Worm (Caenorhabditis elegans) whole organism, L3 larva: ENCODE measurements around the gene F26D11.13.

Source experiments
- ama-1 ChIP-seq: fragments of 150-350 bp; optimal IDR thresholded peaks from 2 replicates; lab custom pipeline; 2018
- ceh-28 ChIP-seq: fragments of 150-350 bp; optimal IDR thresholded peaks from 2 replicates; lab custom pipeline; 2014; ENCODE audit warnings: missing biosample characterization, missing genetic modification reagents, missing genetic modification characterization
- daf-12 ChIP-seq: fragments of 150-350 bp; optimal IDR thresholded peaks from 2 replicates; lab custom pipeline; 2014; ENCODE audit warnings: missing biosample characterization, missing genetic modification reagents, missing genetic modification characterization
- egl-27 ChIP-seq: sonication (generic microtip); optimal IDR thresholded peaks from 4 replicates; lab custom pipeline; 2017; ENCODE audit warnings: missing biosample characterization, missing genetic modification reagents, missing genetic modification characterization
- egl-5 ChIP-seq: fragments of 150-350 bp; optimal IDR thresholded peaks from 2 replicates; lab custom pipeline; 2017; ENCODE audit warnings: missing biosample characterization, missing genetic modification reagents, missing genetic modification characterization, inconsistent platforms
- elt-1 ChIP-seq: fragments of 150-350 bp; optimal IDR thresholded peaks from 2 replicates; lab custom pipeline; 2014; ENCODE audit warnings: missing biosample characterization, missing genetic modification characterization
- elt-2 ChIP-seq: sonication (generic microtip); optimal IDR thresholded peaks from 2 replicates; lab custom pipeline; 2016; ENCODE audit warnings: missing genetic modification reagents, mild to moderate bottlenecking, missing genetic modification characterization, missing compliant biosample characterization
- elt-3 ChIP-seq, 3 experiments: fragments of 150-350 bp in 1 of 3; sonication (generic microtip) in 2 of 3; optimal IDR thresholded peaks; 2 replicates in 2 of 3; 4 replicates in 1 of 3; lab custom pipeline; 2014 to 2017; ENCODE audit warnings: missing biosample characterization in 3 of 3, missing genetic modification characterization in 3 of 3
- hmg-11 ChIP-seq: sonication (generic microtip); optimal IDR thresholded peaks from 2 replicates; lab custom pipeline; 2016; ENCODE audit warnings: missing genetic modification characterization, missing compliant biosample characterization
- lin-15B ChIP-seq: fragments of 150-350 bp; optimal IDR thresholded peaks from 2 replicates; lab custom pipeline; 2014; ENCODE audit warnings: missing biosample characterization, missing genetic modification characterization
- lin-39 ChIP-seq: fragments of 150-350 bp; optimal IDR thresholded peaks from 2 replicates; lab custom pipeline; 2018; ENCODE audit warnings: missing biosample characterization, missing genetic modification reagents, missing genetic modification characterization
- lsy-12 ChIP-seq: sonication (generic microtip); optimal IDR thresholded peaks from 2 replicates; lab custom pipeline; 2016; ENCODE audit warnings: mild to moderate bottlenecking, missing genetic modification characterization, missing compliant biosample characterization
- mdl-1 ChIP-seq: fragments of 150-350 bp; optimal IDR thresholded peaks from 2 replicates; lab custom pipeline; 2014; ENCODE audit warnings: missing biosample characterization, missing genetic modification characterization
- mml-1 ChIP-seq: fragments of 150-350 bp; sonication (generic microtip); optimal IDR thresholded peaks from 3 replicates; lab custom pipeline; 2014; ENCODE audit warnings: missing biosample characterization, missing genetic modification characterization
- nfya-1 ChIP-seq: sonication (generic microtip); optimal IDR thresholded peaks from 2 replicates; lab custom pipeline; 2017; ENCODE audit warnings: missing genetic modification characterization, mild to moderate bottlenecking, missing compliant biosample characterization, antibody characterized with exemption, moderate library complexity; ENCODE audit not compliant: insufficient read depth
- nhr-11 ChIP-seq: fragments of 150-350 bp; optimal IDR thresholded peaks from 2 replicates; lab custom pipeline; 2014; ENCODE audit warnings: missing biosample characterization, missing genetic modification characterization
- nhr-12 ChIP-seq: fragments of 150-350 bp; optimal IDR thresholded peaks from 2 replicates; lab custom pipeline; 2014; ENCODE audit warnings: missing biosample characterization, missing genetic modification characterization
- nhr-23 ChIP-seq: fragments of 150-350 bp; optimal IDR thresholded peaks from 2 replicates; lab custom pipeline; 2014; ENCODE audit warnings: missing biosample characterization, missing genetic modification reagents, missing genetic modification characterization
- nhr-237 ChIP-seq: fragments of 150-350 bp; optimal IDR thresholded peaks from 2 replicates; lab custom pipeline; 2014; ENCODE audit warnings: missing biosample characterization, missing genetic modification characterization
- nhr-25 ChIP-seq: sonication (generic microtip); optimal IDR thresholded peaks from 2 replicates; lab custom pipeline; 2017; ENCODE audit warnings: missing biosample characterization, missing genetic modification characterization
- nhr-28 ChIP-seq: fragments of 150-350 bp; optimal IDR thresholded peaks from 2 replicates; lab custom pipeline; 2014; ENCODE audit warnings: missing biosample characterization, missing genetic modification characterization
- nhr-43 ChIP-seq: sonication (generic microtip); optimal IDR thresholded peaks from 2 replicates; lab custom pipeline; 2016; ENCODE audit warnings: mild to moderate bottlenecking, missing genetic modification characterization, missing compliant biosample characterization; ENCODE audit not compliant: poor library complexity, severe bottlenecking
- nhr-67 ChIP-seq: fragments of 150-350 bp; optimal IDR thresholded peaks from 2 replicates; lab custom pipeline; 2014; ENCODE audit warnings: missing biosample characterization, missing genetic modification characterization
- nhr-76 ChIP-seq: fragments of 150-350 bp; sonication (generic microtip); optimal IDR thresholded peaks from 5 replicates; lab custom pipeline; 2014; ENCODE audit warnings: missing biosample characterization, missing genetic modification characterization
- nhr-77 ChIP-seq: fragments of 150-350 bp; optimal IDR thresholded peaks from 2 replicates; lab custom pipeline; 2014; ENCODE audit warnings: missing biosample characterization, missing genetic modification characterization
- pha-4 ChIP-seq: fragments of 150-350 bp; optimal IDR thresholded peaks from 2 replicates; lab custom pipeline; 2014; ENCODE audit warnings: missing biosample characterization, missing genetic modification reagents, missing genetic modification characterization
- pqm-1 ChIP-seq: fragments of 150-350 bp; optimal IDR thresholded peaks from 2 replicates; lab custom pipeline; 2017; ENCODE audit warnings: missing biosample characterization, missing genetic modification characterization, inconsistent platforms
- sea-2 ChIP-seq: fragments of 150-350 bp; sonication (generic microtip); optimal IDR thresholded peaks from 4 replicates; lab custom pipeline; 2014; ENCODE audit warnings: missing biosample characterization, missing genetic modification reagents, missing genetic modification characterization
- snpc-4 ChIP-seq: fragments of 150-350 bp; optimal IDR thresholded peaks from 2 replicates; lab custom pipeline; 2014; ENCODE audit warnings: missing biosample characterization, missing genetic modification characterization
- tbx-2 ChIP-seq: sonication (generic microtip); optimal IDR thresholded peaks from 2 replicates; lab custom pipeline; 2016; ENCODE audit warnings: mild to moderate bottlenecking, missing genetic modification characterization, missing compliant biosample characterization
- zag-1 ChIP-seq: fragments of 150-350 bp; optimal IDR thresholded peaks from 2 replicates; lab custom pipeline; 2014; ENCODE audit warnings: missing biosample characterization, missing genetic modification characterization
- ztf-4 ChIP-seq: fragments of 150-350 bp; optimal IDR thresholded peaks from 2 replicates; lab custom pipeline; 2014; ENCODE audit warnings: missing biosample characterization, missing genetic modification characterization

Gene F26D11.13

ce11 chrV:7995878-7996277 is 41.4 kb upstream of the F26D11.13 start, which contains the start of gene Y97E10AR.2:
Gene Y97E10AR.2, plus strand, starts transcription at chrV:7996178.
- TF ChIP-seq nhr-237 (tag; lab: Kevin White, UChicago) (no peak), lsy-12 (no peak), mml-1 (no peak)

- TF ChIP-seq nhr-237 (tag; lab: Kevin White, UChicago) (no peak), nfya-1 (peak; percentile 62), nhr-12 (tag; lab: Kevin White, UChicago) (no peak)
Observed at ce11 chrV:7995165-7995564, 40.7 kb upstream of the F26D11.13 start.

ce11 chrV:7994570-7994969 is 40.1 kb upstream of the F26D11.13 start, which contains the start of gene ceh-76:
Gene ceh-76, minus strand, starts transcription at chrV:7994670.
- TF ChIP-seq tbx-2 (tag; lab: Kevin White, UChicago): no peak
- no peak for TF ChIP-seq nhr-43 (tag; lab: Kevin White, UChicago)
- no peak for TF ChIP-seq lsy-12
- no peak for TF ChIP-seq elt-1 (tag; lab: Kevin White, UChicago)

- TF ChIP-seq nhr-25 (tag; lab: Kevin White, UChicago) (no peak), nhr-67 (tag; lab: Kevin White, UChicago) (no peak), egl-5 (no peak), nhr-76 (tag; lab: Kevin White, UChicago) (no peak), sea-2 (no peak), egl-27 (tag; lab: Kevin White, UChicago) (no peak), daf-12 (no peak), lin-15B (tag; lab: Kevin White, UChicago) (no peak), nhr-28 (no peak), nfya-1 (no peak), ceh-28 (tag; lab: Kevin White, UChicago) (no peak), nhr-43 (tag; lab: Kevin White, UChicago) (no peak), zag-1 (no peak), mdl-1 (tag; lab: Kevin White, UChicago) (no peak), nhr-77 (tag; lab: Kevin White, UChicago) (no peak)
Observed at ce11 chrV:7985860-7986259, 31.4 kb upstream of the F26D11.13 start, which contains the start of gene Y97E10AL.1. Gene Y97E10AL.1, plus strand, starts transcription at chrV:7986160.

ce11 chrV:7983381-7984052 is 29.1 kb upstream of the F26D11.13 start, which contains the start of the genes natb-1 and abhd-12:
Gene natb-1, minus strand, starts transcription at chrV:7983431.
Gene abhd-12, plus strand, starts transcription at chrV:7983879.
- TF ChIP-seq elt-3 (tag; optimal IDR thresholded peaks at IDR 0.05; lab: Kevin White, UChicago) (no peak), nhr-25 (tag; lab: Kevin White, UChicago) (peak; percentile 29), nfya-1 (peak; percentile 67), pqm-1 (tag; lab: Kevin White, UChicago) (peak; percentile 21), nhr-11 (no peak), pha-4 (tag; lab: Kevin White, UChicago) (peak; percentile 87), hmg-11 (tag; lab: Kevin White, UChicago) (peak; percentile 56), lin-39 (tag; lab: Kevin White, UChicago) (no peak), nhr-23 (tag; lab: Kevin White, UChicago) (peak; percentile 41), snpc-4 (tag; lab: Kevin White, UChicago) (peak; percentile 66), ceh-28 (tag; lab: Kevin White, UChicago) (peak; percentile 58), nhr-76 (tag; lab: Kevin White, UChicago) (no peak), elt-2 (tag; lab: Kevin White, UChicago) (peak; percentile 20), egl-5 (peak; percentile 42)

ce11 chrV:7980993-7981595 is 26.6 kb upstream of the F26D11.13 start, which contains the start of gene F26D11.1:
Gene F26D11.1, plus strand, starts transcription at chrV:7981545.
- TF ChIP-seq lin-15B (tag; lab: Kevin White, UChicago) (no peak), daf-12 (no peak), pha-4 (tag; lab: Kevin White, UChicago) (no peak), nhr-28 (no peak), ztf-4 (tag; lab: Kevin White, UChicago) (no peak), ama-1 (lab: Kevin White, UChicago) (no peak)
